Worm (Caenorhabditis elegans) whole organism, L2 larva: ENCODE data around the gene Y61A9LA.3.

ENCODE experiments used
- Y55F3AM.14 ChIP-seq: fragments of 200-800 bp; sonication (Bioruptor generic); optimal IDR thresholded peaks from 2 replicates; lab custom pipeline; 2018; ENCODE audit warnings: mild to moderate bottlenecking, missing genetic modification characterization, missing compliant biosample characterization
- alr-1 ChIP-seq: fragments of 150-350 bp; optimal IDR thresholded peaks from 2 replicates; lab custom pipeline; 2014; ENCODE audit warnings: missing biosample characterization, missing genetic modification characterization
- ama-1 ChIP-seq: fragments of 150-350 bp; optimal IDR thresholded peaks from 2 replicates; lab custom pipeline; 2018; ENCODE audit warnings: inconsistent platforms
- blmp-1 ChIP-seq: sonication (generic microtip); optimal IDR thresholded peaks from 2 replicates; lab custom pipeline; 2017; ENCODE audit warnings: missing genetic modification characterization, mild to moderate bottlenecking, missing compliant biosample characterization, antibody characterized with exemption, moderate library complexity; ENCODE audit not compliant: insufficient read depth
- fos-1 ChIP-seq: fragments of 150-350 bp; optimal IDR thresholded peaks from 2 replicates; lab custom pipeline; 2014; ENCODE audit warnings: missing biosample characterization, missing genetic modification characterization
- mdl-1 ChIP-seq, 2 experiments: fragments of 150-350 bp in 1 of 2; sonication (generic microtip) in 1 of 2; optimal IDR thresholded peaks; 2 replicates each; lab custom pipeline; 2017; ENCODE audit warnings: missing biosample characterization in 2 of 2, missing genetic modification characterization in 2 of 2
- nhr-237 ChIP-seq: fragments of 150-350 bp; optimal IDR thresholded peaks from 2 replicates; lab custom pipeline; 2014; ENCODE audit warnings: missing biosample characterization, missing genetic modification characterization
- sma-9 ChIP-seq, 2 experiments: fragments of 150-350 bp in 1 of 2; sonication (generic microtip) in 1 of 2; optimal IDR thresholded peaks; 2 replicates each; lab custom pipeline; 2014 to 2016; ENCODE audit warnings: missing genetic modification characterization in 2 of 2, mild to moderate bottlenecking in 1 of 2, missing biosample characterization in 1 of 2, missing compliant biosample characterization in 1 of 2, missing genetic modification reagents in 1 of 2, moderate library complexity in 1 of 2
- snpc-4 ChIP-seq: fragments of 150-350 bp; optimal IDR thresholded peaks from 2 replicates; lab custom pipeline; 2014; ENCODE audit warnings: missing biosample characterization, missing genetic modification characterization
- unc-39 ChIP-seq: fragments of 150-350 bp; optimal IDR thresholded peaks from 2 replicates; lab custom pipeline; 2014; ENCODE audit warnings: missing biosample characterization, missing genetic modification characterization

DNA sequence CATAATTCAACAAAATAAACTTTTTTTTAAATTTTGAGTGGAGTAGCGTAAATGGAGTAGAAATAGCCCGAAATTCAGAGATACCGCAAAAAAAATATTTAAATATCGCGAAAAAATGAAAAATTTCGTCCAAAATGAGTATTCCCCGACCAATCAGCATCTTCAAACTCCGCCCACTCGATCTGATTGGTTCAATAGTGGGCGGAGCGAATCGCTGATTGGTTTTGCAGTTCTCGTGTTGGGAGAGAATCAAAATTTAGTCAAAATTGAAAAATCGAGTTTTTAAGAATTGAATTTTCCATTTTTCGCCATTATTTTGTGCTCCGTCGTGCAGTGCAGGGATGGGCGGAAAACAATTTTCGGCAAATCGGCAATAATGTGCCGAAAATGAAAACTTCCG lies 4.5 kb downstream of the Y61A9LA.3 start:
- no peak for TF ChIP-seq mdl-1 (tag; optimal IDR thresholded peaks at IDR 0.05; lab: Kevin White, UChicago)
- TF ChIP-seq Y55F3AM.14: no peak
- TF ChIP-seq sma-9 (GFP tag; optimal IDR thresholded peaks at IDR 0.05; lab: Kevin White, UChicago): no peak
- no peak for TF ChIP-seq sma-9 (tag; optimal IDR thresholded peaks at IDR 0.05; lab: Kevin White, UChicago)
- no peak for TF ChIP-seq ama-1 (lab: Kevin White, UChicago)
- no peak for TF ChIP-seq unc-39 (tag; lab: Kevin White, UChicago)
- TF ChIP-seq alr-1: no peak
- TF ChIP-seq fos-1: no peak
- no peak for TF ChIP-seq snpc-4 (tag; lab: Kevin White, UChicago)
- TF ChIP-seq blmp-1 (tag; lab: Kevin White, UChicago): no peak
- no peak for TF ChIP-seq nhr-237 (tag; lab: Kevin White, UChicago)
